Worm (Caenorhabditis elegans): ENCODE data around the gene srg-1.

DNA sequence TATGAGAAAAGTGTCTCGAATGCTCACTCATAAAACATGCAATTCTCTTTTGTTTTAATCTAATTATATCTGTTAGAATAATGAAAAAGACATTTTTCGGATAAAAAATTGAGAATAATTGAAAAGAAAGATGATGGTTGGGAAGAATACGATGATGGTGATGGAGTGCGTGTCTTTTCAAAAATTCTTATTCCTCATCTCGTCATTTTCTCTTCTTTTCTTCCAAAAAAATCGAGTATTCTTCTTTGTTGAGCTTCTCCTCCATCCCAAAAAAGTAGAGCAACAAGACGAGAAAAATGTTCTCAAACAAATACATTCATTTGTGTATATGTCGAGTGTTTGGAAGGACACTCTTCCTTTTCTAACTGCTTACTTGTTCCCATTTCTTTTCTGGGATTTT is 39.4 kb upstream of the srg-1 start:
- TF ChIP-seq cnd-1 (tag; optimal IDR thresholded peaks at IDR 0.05) (no peak), lin-13 (tag; optimal IDR thresholded peaks at IDR 0.05) (no peak), ceh-39 (tag; optimal IDR thresholded peaks at IDR 0.05) (no peak), blmp-1 (tag; optimal IDR thresholded peaks at IDR 0.05) (no peak)
